Worm (Caenorhabditis elegans) whole organism, early embryonic: ENCODE results near the gene dyla-1.

Source experiments
- B0310.2 ChIP-seq: sonication (generic microtip); optimal IDR thresholded peaks from 2 replicates; lab custom pipeline; 2016; ENCODE audit warnings: mild to moderate bottlenecking, missing genetic modification characterization, missing compliant biosample characterization
- F13C5.2 ChIP-seq: sonication (generic microtip); optimal IDR thresholded peaks from 2 replicates; lab custom pipeline; 2017; ENCODE audit warnings: mild to moderate bottlenecking, missing genetic modification characterization, inconsistent platforms, missing compliant biosample characterization
- aly-1 ChIP-seq: sonication (generic microtip); optimal IDR thresholded peaks from 2 replicates; lab custom pipeline; 2016; ENCODE audit warnings: missing genetic modification characterization, missing compliant biosample characterization
- ama-1 ChIP-seq: fragments of 150-350 bp; optimal IDR thresholded peaks from 2 replicates; lab custom pipeline; 2014
- ceh-13 ChIP-seq: fragments of 200-800 bp; sonication (Bioruptor generic); optimal IDR thresholded peaks from 2 replicates; lab custom pipeline; 2018; ENCODE audit warnings: mild to moderate bottlenecking, missing genetic modification characterization, missing compliant biosample characterization
- ceh-36 ChIP-seq: sonication (generic microtip); optimal IDR thresholded peaks from 2 replicates; lab custom pipeline; 2016; ENCODE audit warnings: missing genetic modification characterization, inconsistent platforms, missing compliant biosample characterization
- ets-7 ChIP-seq: sonication (generic microtip); optimal IDR thresholded peaks from 2 replicates; lab custom pipeline; 2016; ENCODE audit warnings: missing genotype, missing genetic modification characterization, missing compliant biosample characterization
- flt-1 ChIP-seq: fragments of 200-800 bp; sonication (Bioruptor generic); IDR thresholded peaks from 2 replicates; pipeline ENCODE4 v1.3.6; 2022; ENCODE audit warnings: missing genetic modification characterization, missing compliant biosample characterization
- hmbx-1 ChIP-seq: sonication (generic microtip); optimal IDR thresholded peaks from 2 replicates; lab custom pipeline; 2016; ENCODE audit warnings: mild to moderate bottlenecking, missing genetic modification characterization, missing compliant biosample characterization
- hmg-4 ChIP-seq: fragments of 200-800 bp; sonication (Bioruptor generic); optimal IDR thresholded peaks from 2 replicates; lab custom pipeline; 2018; ENCODE audit warnings: mild to moderate bottlenecking, missing genetic modification characterization, missing compliant biosample characterization
- hnd-1 ChIP-seq: sonication (generic microtip); optimal IDR thresholded peaks from 2 replicates; lab custom pipeline; 2016; ENCODE audit warnings: missing genetic modification characterization, missing compliant biosample characterization
- pes-1 ChIP-seq: fragments of 200-800 bp; sonication (Bioruptor generic); IDR thresholded peaks from 2 replicates; pipeline ENCODE4 v1.3.6; 2022; ENCODE audit warnings: missing genetic modification reagents, missing genetic modification characterization, missing compliant biosample characterization
- scrt-1 ChIP-seq: fragments of 200-800 bp; sonication (Bioruptor generic); IDR thresholded peaks from 2 replicates; pipeline ENCODE4 v1.3.6; 2022; ENCODE audit warnings: missing genetic modification characterization, missing compliant biosample characterization
- sea-1 ChIP-seq: fragments of 200-800 bp; sonication (Bioruptor generic); conservative IDR thresholded peaks from 2 replicates; pipeline ENCODE4 v1.3.6; 2022; ENCODE audit warnings: missing genetic modification characterization, missing compliant biosample characterization
- tbx-11 ChIP-seq: fragments of 200-800 bp; sonication (Bioruptor generic); IDR thresholded peaks from 2 replicates; pipeline ENCODE4 v1.3.6; 2022; ENCODE audit warnings: missing genetic modification characterization, missing compliant biosample characterization
- tbx-37 ChIP-seq: fragments of 200-800 bp; sonication (Bioruptor generic); conservative IDR thresholded peaks from 2 replicates; pipeline ENCODE4 v1.3.6; 2022; ENCODE audit warnings: missing genetic modification reagents, missing genetic modification characterization, missing compliant biosample characterization
- tra-4 ChIP-seq: sonication (generic microtip); optimal IDR thresholded peaks from 2 replicates; lab custom pipeline; 2017; ENCODE audit warnings: missing genetic modification characterization, missing compliant biosample characterization

The dyla-1 gene

ce11 chrX:16840738-16841137 is at the start of gene dyla-1:
Gene dyla-1 (plus strand): TSS chrX:16841038.
- TF ChIP-seq ceh-13 (GFP tag; lab: Kevin White, UChicago) (no peak), tbx-37 (no peak), hmg-4 (GFP tag; lab: Kevin White, UChicago) (no peak), tra-4 (no peak), ets-7 (tag; lab: Kevin White, UChicago) (no peak), hnd-1 (tag; lab: Kevin White, UChicago) (no peak), ama-1 (no peak), pes-1 (GFP tag; lab: Robert Waterston, UW) (no peak), F13C5.2 (no peak)

DNA sequence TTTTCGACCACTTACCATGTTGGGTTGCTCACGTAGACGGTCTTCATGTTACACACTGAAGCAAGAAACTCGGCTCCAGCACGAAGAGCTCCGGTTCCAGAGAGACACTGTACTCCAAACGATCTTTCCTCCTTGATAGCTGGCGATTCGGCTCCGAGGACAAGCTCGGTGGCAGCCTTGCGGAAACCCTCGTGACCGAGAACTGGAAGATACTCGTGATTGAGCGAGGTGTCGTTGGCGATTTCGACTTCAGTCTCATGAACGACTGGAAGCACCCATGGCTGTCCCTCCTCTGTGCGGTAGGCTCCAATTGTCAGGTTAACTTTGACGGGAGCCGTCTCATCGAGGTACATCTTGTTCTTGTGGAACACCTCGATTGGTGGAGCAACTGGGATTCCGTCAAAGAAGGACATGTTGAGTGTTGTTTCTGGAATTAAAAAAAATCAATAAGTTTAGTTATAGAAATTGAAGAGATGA is 48.1 kb upstream of the dyla-1 start, which contains the start of gene got-1.2:
got-1.2 (minus strand) TSS at position 427 of the 477 bp plus-strand sequence.
- TF ChIP-seq tra-4 = no peak
- TF ChIP-seq ets-7 (tag; lab: Kevin White, UChicago) = no peak
- TF ChIP-seq sea-1 (GFP tag; lab: Robert Waterston, UW) = no peak
- no peak for TF ChIP-seq flt-1
- TF ChIP-seq hmg-4 (GFP tag; lab: Kevin White, UChicago) = no peak
- TF ChIP-seq tbx-11 (GFP tag; lab: Robert Waterston, UW) = no peak
- no peak for TF ChIP-seq F13C5.2
- TF ChIP-seq hnd-1 (tag; lab: Kevin White, UChicago) = no peak
- TF ChIP-seq hmbx-1 = no peak
- no peak for TF ChIP-seq tbx-37
- no peak for TF ChIP-seq aly-1

DNA sequence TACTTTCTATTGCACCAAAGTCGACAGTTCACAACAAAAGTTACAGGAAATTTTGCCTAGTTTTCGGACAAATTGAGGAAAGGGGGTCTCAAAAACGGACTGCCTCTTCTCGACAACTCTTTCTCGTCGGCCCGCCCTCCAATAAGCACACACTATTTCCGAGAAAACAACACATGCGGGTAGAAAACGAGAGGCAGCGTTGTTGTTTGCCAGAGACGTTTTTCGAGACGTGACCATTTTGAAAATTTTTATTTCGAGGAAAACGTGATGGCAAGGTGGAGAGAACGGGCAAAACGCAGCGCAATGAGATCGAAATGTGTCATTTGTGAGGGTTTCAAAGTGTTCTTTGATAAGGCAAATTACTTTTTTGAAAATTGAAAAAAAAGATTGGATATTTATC is 47.4 kb upstream of the dyla-1 start:
- TF ChIP-seq hmbx-1 (no peak), B0310.2 (tag; lab: Kevin White, UChicago) (no peak), ama-1 (no peak), ceh-36 (no peak), pes-1 (GFP tag; lab: Robert Waterston, UW) (no peak), ets-7 (tag; lab: Kevin White, UChicago) (no peak), ceh-13 (GFP tag; lab: Kevin White, UChicago) (no peak), flt-1 (no peak), tbx-37 (no peak), hmg-4 (GFP tag; lab: Kevin White, UChicago) (no peak), F13C5.2 (no peak)

DNA sequence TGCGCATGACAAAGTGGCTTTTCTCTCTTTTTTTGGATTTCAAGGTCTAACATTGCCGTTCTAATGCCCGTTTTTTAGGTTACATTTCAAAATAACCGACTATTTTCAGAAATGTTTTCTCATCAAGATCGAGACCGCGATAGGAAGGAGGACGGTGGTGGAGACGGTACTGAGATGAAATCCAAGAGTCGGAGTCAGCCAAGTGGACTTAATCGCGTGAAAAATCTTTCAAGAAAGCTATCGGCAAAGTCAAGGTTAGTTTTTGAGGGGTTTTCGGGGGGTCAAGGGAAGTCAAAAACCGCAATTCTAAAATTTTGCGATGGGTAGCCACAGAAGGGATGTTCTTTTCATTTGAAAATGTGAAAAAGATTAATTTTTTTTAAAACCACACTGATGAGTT is 44.9 kb upstream of the dyla-1 start, which contains the start of gene aak-2:
aak-2 (plus strand) TSS at position 110 of the 400 bp plus-strand sequence.
- TF ChIP-seq hmg-4 (GFP tag; lab: Kevin White, UChicago) = no peak
- no peak for TF ChIP-seq scrt-1
- TF ChIP-seq hnd-1 (tag; lab: Kevin White, UChicago) = no peak
- TF ChIP-seq aly-1 = no peak
- no peak for TF ChIP-seq ama-1
- no peak for TF ChIP-seq ceh-13 (GFP tag; lab: Kevin White, UChicago)
- TF ChIP-seq tbx-11 (GFP tag; lab: Robert Waterston, UW) = no peak
- no peak for TF ChIP-seq tbx-37
- no peak for TF ChIP-seq flt-1
- TF ChIP-seq ceh-36 = no peak
- no peak for TF ChIP-seq tra-4

ce11 chrX:16796826-16797225 is 44.0 kb upstream of the dyla-1 start:
- TF ChIP-seq pes-1 (GFP tag; lab: Robert Waterston, UW) (no peak), sea-1 (GFP tag; lab: Robert Waterston, UW) (no peak), tbx-11 (GFP tag; lab: Robert Waterston, UW) (no peak), ceh-13 (GFP tag; lab: Kevin White, UChicago) (no peak), aly-1 (peak; percentile 16), B0310.2 (tag; lab: Kevin White, UChicago) (no peak), hmg-4 (GFP tag; lab: Kevin White, UChicago) (peak; percentile 50), ceh-36 (no peak)

- TF ChIP-seq hmg-4 (GFP tag; lab: Kevin White, UChicago) (no peak), flt-1 (no peak), hmbx-1 (no peak), pes-1 (GFP tag; lab: Robert Waterston, UW) (no peak), ceh-36 (no peak), ama-1 (no peak)
Measured at ce11 chrX:16798621-16799020, 42.2 kb upstream of the dyla-1 start.

DNA sequence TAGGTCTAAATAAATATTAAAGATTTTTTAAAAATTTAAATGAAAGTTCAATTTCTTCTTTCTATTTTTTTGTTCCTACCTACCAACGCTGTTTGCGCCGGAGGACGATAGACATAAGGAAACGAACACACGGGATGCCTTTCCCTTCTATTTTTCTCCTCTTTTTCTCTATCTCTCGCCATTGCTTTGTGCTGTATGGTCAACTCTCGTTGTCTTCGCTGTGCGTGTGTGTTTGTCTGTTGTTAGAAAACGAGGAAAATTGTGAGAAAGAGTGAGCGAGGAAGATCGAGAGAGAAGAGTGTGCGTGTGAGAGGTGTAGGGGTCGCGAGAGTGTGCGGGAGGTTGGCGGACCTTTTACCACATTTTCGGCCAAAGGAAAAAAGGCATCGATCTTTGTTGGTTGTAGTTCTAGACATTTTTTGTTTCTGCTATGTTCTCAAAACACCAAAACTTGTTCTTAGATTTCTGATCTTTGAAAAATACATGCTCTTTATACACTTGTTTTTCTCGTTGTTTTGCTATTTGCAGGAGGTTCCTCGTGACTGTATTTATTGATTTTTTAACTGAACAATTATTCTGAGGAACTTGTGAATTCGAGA is 41.7 kb upstream of the dyla-1 start:
- TF ChIP-seq ama-1 (no peak), hmg-4 (GFP tag; lab: Kevin White, UChicago) (peak; percentile 37), F13C5.2 (peak; percentile 42), tra-4 (no peak), ets-7 (tag; lab: Kevin White, UChicago) (no peak)

ce11 chrX:16803545-16803944 is 37.3 kb upstream of the dyla-1 start:
- TF ChIP-seq tbx-37 = no peak
- TF ChIP-seq ets-7 (tag; lab: Kevin White, UChicago) = no peak
- TF ChIP-seq tbx-11 (GFP tag; lab: Robert Waterston, UW) = no peak
- no peak for TF ChIP-seq hnd-1 (tag; lab: Kevin White, UChicago)
- TF ChIP-seq sea-1 (GFP tag; lab: Robert Waterston, UW) = no peak
- TF ChIP-seq pes-1 (GFP tag; lab: Robert Waterston, UW) = no peak
- no peak for TF ChIP-seq ceh-36
- no peak for TF ChIP-seq tra-4

DNA sequence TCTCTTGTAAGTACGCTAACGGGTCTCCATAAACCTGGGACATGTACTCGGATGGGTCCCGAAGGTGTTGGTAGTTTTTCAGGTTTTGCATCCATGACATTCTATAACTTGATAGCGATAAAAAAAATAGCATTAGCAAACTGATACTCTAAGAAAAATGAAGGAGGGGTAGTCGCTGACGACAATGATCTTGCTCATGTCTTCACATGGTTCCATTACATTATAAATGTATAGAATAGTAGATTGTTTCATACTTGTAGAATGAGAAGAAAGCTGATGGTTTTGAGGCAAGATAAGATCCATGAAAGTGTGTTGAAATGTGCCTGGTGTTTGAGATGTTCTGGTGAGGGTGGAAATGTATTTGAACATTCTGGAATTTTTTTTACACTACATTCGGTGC is 33.8 kb upstream of the dyla-1 start, which contains the start of gene mec-4:
mec-4 (minus strand) TSS at position 101 of the 400 bp plus-strand sequence.
- TF ChIP-seq tra-4 (no peak), tbx-11 (GFP tag; lab: Robert Waterston, UW) (no peak), hmg-4 (GFP tag; lab: Kevin White, UChicago) (no peak), F13C5.2 (no peak)
